Worm (Caenorhabditis elegans) whole organism, L2 larva: ENCODE data around the gene eri-12.
"Not testable (repeated sequence)": the region's sequence is repeated elsewhere in the genome, so short reads cannot be mapped to it uniquely, and the experiment has no call there.

Experiments
- R02D3.7 ChIP-seq: fragments of 150-350 bp; optimal IDR thresholded peaks from 2 replicates; lab custom pipeline; 2014; ENCODE audit warnings: missing biosample characterization, missing genetic modification characterization
- lsy-2 ChIP-seq, 2 experiments: fragments of 150-350 bp in 1 of 2; sonication (generic microtip) in 1 of 2; optimal IDR thresholded peaks; 2 replicates each; lab custom pipeline; 2014 to 2017; ENCODE audit warnings: missing biosample characterization in 2 of 2, missing genetic modification characterization in 2 of 2
- unc-62 ChIP-seq: fragments of 150-350 bp; optimal IDR thresholded peaks from 2 replicates; lab custom pipeline; 2014; ENCODE audit warnings: missing biosample characterization, missing genetic modification reagents, missing genetic modification characterization
- ztf-1 ChIP-seq: fragments of 200-800 bp; sonication (Bioruptor generic); conservative IDR thresholded peaks from 2 replicates; pipeline ENCODE4 v1.3.6; 2022; ENCODE audit warnings: missing genetic modification characterization, missing compliant biosample characterization

ce11 chrIV:12178235-12178634, 21.6 kb downstream of the eri-12 start, which contains the start of gene nlr-1:
- not testable (repeated sequence) for TF ChIP-seq R02D3.7 (tag; lab: Kevin White, UChicago); lsy-2 (tag; optimal IDR thresholded peaks at IDR 0.05; lab: Kevin White, UChicago); unc-62 (GFP tag; lab: Kevin White, UChicago); ztf-1 (GFP tag; lab: Robert Waterston, UW)
